Fruit fly (Drosophila melanogaster) whole organism, embryonic: ENCODE results near the gene mRpL46.

Experiments
- Adf1 ChIP-seq: fragments of 200-800 bp; sonication (Bioruptor generic); IDR thresholded peaks from 2 replicates; pipeline ENCODE4 v1.3.6; 2022; ENCODE audit warnings: missing biosample characterization, missing genetic modification characterization
- Atf6 ChIP-seq: fragments of 200-800 bp; sonication (Bioruptor generic); IDR thresholded peaks from 2 replicates; pipeline ENCODE4 v1.3.6; 2022; ENCODE audit warnings: missing biosample characterization, missing genetic modification characterization
- BtbVII ChIP-seq: fragments of 200-800 bp; sonication (Bioruptor generic); optimal IDR thresholded peaks from 3 replicates; lab custom pipeline; 2017; ENCODE audit warnings: missing biosample characterization, mild to moderate bottlenecking, missing genetic modification characterization
- CG10543 ChIP-seq: fragments of 200-800 bp; sonication (Bioruptor generic); optimal IDR thresholded peaks from 3 replicates; lab custom pipeline; 2017; ENCODE audit warnings: missing biosample characterization, mild to moderate bottlenecking, missing genetic modification characterization, moderate library complexity
- CG12155 ChIP-seq: fragments of 200-800 bp; sonication (Bioruptor generic); optimal IDR thresholded peaks from 3 replicates; lab custom pipeline; 2016; ENCODE audit warnings: missing biosample characterization, missing genetic modification characterization
- CG1233 ChIP-seq: fragments of 200-800 bp; sonication (Bioruptor generic); optimal IDR thresholded peaks from 4 replicates; lab custom pipeline; 2018; ENCODE audit warnings: missing biosample characterization, mild to moderate bottlenecking, missing genetic modification characterization
- CG12744 ChIP-seq: fragments of 200-800 bp; sonication (Bioruptor generic); optimal IDR thresholded peaks from 2 replicates; lab custom pipeline; 2016; ENCODE audit warnings: missing biosample characterization, missing genetic modification characterization
- CG15479 ChIP-seq: fragments of 200-800 bp; sonication (Bioruptor generic); optimal IDR thresholded peaks from 3 replicates; lab custom pipeline; 2019; ENCODE audit warnings: missing biosample characterization, mild to moderate bottlenecking, missing genetic modification characterization, moderate library complexity
- CG17361 ChIP-seq: fragments of 200-800 bp; sonication (Bioruptor generic); IDR thresholded peaks from 3 replicates; pipeline ENCODE4 v1.3.6; 2022; ENCODE audit warnings: missing biosample characterization, missing genetic modification characterization
- CG1832 ChIP-seq: fragments of 200-800 bp; sonication (Bioruptor generic); optimal IDR thresholded peaks from 2 replicates; lab custom pipeline; 2017; ENCODE audit warnings: missing biosample characterization, mild to moderate bottlenecking, missing genetic modification characterization, inconsistent platforms
- CG18476 ChIP-seq: fragments of 200-800 bp; sonication (Bioruptor generic); optimal IDR thresholded peaks from 2 replicates; lab custom pipeline; 2016; ENCODE audit warnings: missing biosample characterization, mild to moderate bottlenecking, missing genetic modification characterization
- CG3163 ChIP-seq: fragments of 200-800 bp; sonication (Bioruptor generic); optimal IDR thresholded peaks from 3 replicates; lab custom pipeline; 2016; ENCODE audit warnings: missing biosample characterization, missing genetic modification characterization
- CG3281 ChIP-seq: fragments of 200-800 bp; sonication (Bioruptor generic); optimal IDR thresholded peaks from 3 replicates; lab custom pipeline; 2017; ENCODE audit warnings: missing biosample characterization, mild to moderate bottlenecking, missing genetic modification characterization
- CG3838 ChIP-seq: fragments of 200-800 bp; sonication (Bioruptor generic); optimal IDR thresholded peaks from 3 replicates; lab custom pipeline; 2016; ENCODE audit warnings: missing biosample characterization, missing genetic modification characterization
- CG4328 ChIP-seq: fragments of 200-800 bp; sonication (Bioruptor generic); optimal IDR thresholded peaks from 3 replicates; lab custom pipeline; 2017; ENCODE audit warnings: missing biosample characterization, missing genetic modification reagents, missing genetic modification characterization
- CG6683 ChIP-seq: fragments of 200-800 bp; sonication (Bioruptor generic); optimal IDR thresholded peaks from 2 replicates; lab custom pipeline; 2017; ENCODE audit warnings: missing biosample characterization, mild to moderate bottlenecking, missing genetic modification characterization, missing genetic modification reagents
- CG6791 ChIP-seq: fragments of 200-800 bp; sonication (Bioruptor generic); IDR thresholded peaks from 3 replicates; pipeline ENCODE4 v1.3.6; 2022; ENCODE audit warnings: missing biosample characterization, missing genetic modification characterization; ENCODE audit not compliant: partially characterized antibody
- CG7357 ChIP-seq: fragments of 200-800 bp; sonication (Bioruptor generic); IDR thresholded peaks from 3 replicates; pipeline ENCODE4 v1.3.6; 2022; ENCODE audit warnings: missing biosample characterization, missing genetic modification characterization
- D ChIP-seq, 2 experiments: fragments of 200-800 bp in 1 of 2; fragments of >200 bp in 1 of 2; sonication (Bioruptor generic) in 1 of 2; optimal IDR thresholded peaks; 2 replicates in 1 of 2; 3 replicates in 1 of 2; lab custom pipeline; 2017; ENCODE audit warnings: mild to moderate bottlenecking in 1 of 2, missing biosample characterization in 1 of 2, missing genetic modification characterization in 1 of 2, missing genetic modification reagents in 1 of 2
- Eip74EF ChIP-seq, 2 experiments: fragments of 200-800 bp in 1 of 2; fragments of >200 bp in 1 of 2; sonication (Bioruptor generic) in 1 of 2; optimal IDR thresholded peaks; 2 replicates each; lab custom pipeline; 2017 to 2019; ENCODE audit warnings: missing biosample characterization in 2 of 2, missing genetic modification characterization in 2 of 2, mild to moderate bottlenecking in 1 of 2, moderate library complexity in 1 of 2
- HHEX ChIP-seq: fragments of 200-800 bp; sonication (Bioruptor generic); optimal IDR thresholded peaks from 3 replicates; lab custom pipeline; 2017; ENCODE audit warnings: missing biosample characterization, mild to moderate bottlenecking, missing genetic modification characterization, missing genetic modification reagents
- Hr78 ChIP-seq, 2 experiments: fragments of 200-800 bp in 1 of 2; fragments of >200 bp in 1 of 2; sonication (Bioruptor generic) in 1 of 2; optimal IDR thresholded peaks; 2 replicates each; lab custom pipeline; 2017 to 2019; ENCODE audit warnings: missing biosample characterization in 2 of 2, missing genetic modification characterization in 2 of 2, mild to moderate bottlenecking in 1 of 2, moderate library complexity in 1 of 2
- Lim3 ChIP-seq: fragments of 200-800 bp; sonication (Bioruptor generic); IDR thresholded peaks from 2 replicates; pipeline ENCODE4 v1.3.6; 2022; ENCODE audit warnings: missing biosample characterization, missing genetic modification characterization
- NfI ChIP-seq: fragments of 200-800 bp; sonication (Bioruptor generic); optimal IDR thresholded peaks from 3 replicates; lab custom pipeline; 2018; ENCODE audit warnings: missing biosample characterization, mild to moderate bottlenecking, missing genetic modification characterization, moderate library complexity
- PHDP ChIP-seq: fragments of 200-800 bp; sonication (Bioruptor generic); optimal IDR thresholded peaks from 3 replicates; lab custom pipeline; 2018; ENCODE audit warnings: missing biosample characterization, mild to moderate bottlenecking, missing genetic modification characterization, moderate library complexity
- abd-A ChIP-seq: fragments of 200-800 bp; sonication (Bioruptor generic); optimal IDR thresholded peaks from 3 replicates; lab custom pipeline; 2019; ENCODE audit warnings: missing biosample characterization, mild to moderate bottlenecking, missing genetic modification characterization, moderate library complexity
- ac ChIP-seq: fragments of 200-800 bp; sonication (Bioruptor generic); optimal IDR thresholded peaks from 3 replicates; lab custom pipeline; 2017; ENCODE audit warnings: missing biosample characterization, mild to moderate bottlenecking, missing genetic modification characterization
- aop ChIP-seq: fragments of 200-800 bp; sonication (Bioruptor generic); IDR thresholded peaks from 2 replicates; pipeline ENCODE4 v1.3.6; 2022; ENCODE audit warnings: missing biosample characterization, missing genetic modification characterization
- bab2 ChIP-seq: fragments of 200-800 bp; sonication (Bioruptor generic); optimal IDR thresholded peaks from 2 replicates; lab custom pipeline; 2016; ENCODE audit warnings: missing biosample characterization, missing genetic modification characterization
- cad ChIP-seq: fragments of >200 bp; optimal IDR thresholded peaks from 2 replicates; lab custom pipeline; 2017; ENCODE audit warnings: missing biosample characterization, missing genetic modification characterization
- dm ChIP-seq: fragments of 200-800 bp; sonication (Bioruptor generic); optimal IDR thresholded peaks from 3 replicates; lab custom pipeline; 2016; ENCODE audit warnings: missing biosample characterization, missing genetic modification characterization
- fd64A ChIP-seq: fragments of 200-800 bp; sonication (Bioruptor generic); optimal IDR thresholded peaks from 3 replicates; lab custom pipeline; 2018; ENCODE audit warnings: missing biosample characterization, mild to moderate bottlenecking, missing genetic modification characterization
- gem ChIP-seq: fragments of 200-800 bp; sonication (Bioruptor generic); optimal IDR thresholded peaks from 2 replicates; lab custom pipeline; 2019; ENCODE audit warnings: missing biosample characterization, mild to moderate bottlenecking, missing genetic modification characterization, moderate library complexity
- gro ChIP-seq: fragments of 200-800 bp; sonication (Bioruptor generic); optimal IDR thresholded peaks from 2 replicates; lab custom pipeline; 2016; ENCODE audit warnings: missing biosample characterization, missing genetic modification characterization
- kay ChIP-seq: fragments of 200-800 bp; sonication (Bioruptor generic); optimal IDR thresholded peaks from 2 replicates; lab custom pipeline; 2016; ENCODE audit warnings: missing biosample characterization, missing genetic modification characterization
- kni ChIP-seq: fragments of 200-800 bp; sonication (Bioruptor generic); optimal IDR thresholded peaks from 3 replicates; lab custom pipeline; 2017; ENCODE audit warnings: mild to moderate bottlenecking, missing biosample characterization, missing genetic modification reagents, missing genetic modification characterization
- lilli ChIP-seq: fragments of 200-800 bp; sonication (Bioruptor generic); optimal IDR thresholded peaks from 3 replicates; lab custom pipeline; 2016; ENCODE audit warnings: missing biosample characterization, missing genetic modification characterization
- lov ChIP-seq, 2 experiments: fragments of 200-800 bp in 1 of 2; fragments of >200 bp in 1 of 2; sonication (Bioruptor generic) in 1 of 2; IDR thresholded peaks in 1 of 2; optimal IDR thresholded peaks in 1 of 2; 2 replicates in 1 of 2; 3 replicates in 1 of 2; pipeline versions ENCODE4 v1.3.6 to Lab custom; 2017 to 2022; ENCODE audit warnings: missing biosample characterization in 1 of 2, missing genetic modification characterization in 1 of 2
- pros ChIP-seq: fragments of 200-800 bp; sonication (Bioruptor generic); optimal IDR thresholded peaks from 3 replicates; lab custom pipeline; 2019; ENCODE audit warnings: missing biosample characterization, mild to moderate bottlenecking, missing genetic modification characterization, moderate library complexity
- pzg ChIP-seq: fragments of 200-800 bp; sonication (Bioruptor generic); optimal IDR thresholded peaks from 3 replicates; lab custom pipeline; 2018; ENCODE audit warnings: missing biosample characterization, mild to moderate bottlenecking, missing genetic modification characterization, moderate library complexity
- sc ChIP-seq, 3 experiments: fragments of >200 bp in 2 of 3; fragments of 200-800 bp in 1 of 3; sonication (Bioruptor generic) in 1 of 3; optimal IDR thresholded peaks; 2 replicates in 2 of 3; 3 replicates in 1 of 3; lab custom pipeline; 2017; ENCODE audit warnings: mild to moderate bottlenecking in 1 of 3, missing biosample characterization in 1 of 3, missing genetic modification characterization in 1 of 3, missing genetic modification reagents in 1 of 3
- scrt ChIP-seq: fragments of 200-800 bp; sonication (Bioruptor generic); optimal IDR thresholded peaks from 2 replicates; lab custom pipeline; 2018; ENCODE audit warnings: missing biosample characterization, mild to moderate bottlenecking, missing genetic modification characterization, moderate library complexity
- stwl ChIP-seq: fragments of 200-800 bp; sonication (Bioruptor generic); optimal IDR thresholded peaks from 3 replicates; lab custom pipeline; 2018; ENCODE audit warnings: missing biosample characterization, mild to moderate bottlenecking, missing genetic modification characterization, moderate library complexity
- sug ChIP-seq: fragments of 200-800 bp; optimal IDR thresholded peaks from 2 replicates; lab custom pipeline; 2019; ENCODE audit warnings: missing biosample characterization, mild to moderate bottlenecking, missing genetic modification characterization, moderate library complexity
- usp ChIP-seq: fragments of >200 bp; optimal IDR thresholded peaks from 2 replicates; lab custom pipeline; 2017; ENCODE audit warnings: missing biosample characterization, missing genetic modification characterization
- zf30C ChIP-seq: fragments of 200-800 bp; sonication (Bioruptor generic); optimal IDR thresholded peaks from 3 replicates; lab custom pipeline; 2018; ENCODE audit warnings: missing biosample characterization, mild to moderate bottlenecking, missing genetic modification characterization

Gene mRpL46

DNA sequence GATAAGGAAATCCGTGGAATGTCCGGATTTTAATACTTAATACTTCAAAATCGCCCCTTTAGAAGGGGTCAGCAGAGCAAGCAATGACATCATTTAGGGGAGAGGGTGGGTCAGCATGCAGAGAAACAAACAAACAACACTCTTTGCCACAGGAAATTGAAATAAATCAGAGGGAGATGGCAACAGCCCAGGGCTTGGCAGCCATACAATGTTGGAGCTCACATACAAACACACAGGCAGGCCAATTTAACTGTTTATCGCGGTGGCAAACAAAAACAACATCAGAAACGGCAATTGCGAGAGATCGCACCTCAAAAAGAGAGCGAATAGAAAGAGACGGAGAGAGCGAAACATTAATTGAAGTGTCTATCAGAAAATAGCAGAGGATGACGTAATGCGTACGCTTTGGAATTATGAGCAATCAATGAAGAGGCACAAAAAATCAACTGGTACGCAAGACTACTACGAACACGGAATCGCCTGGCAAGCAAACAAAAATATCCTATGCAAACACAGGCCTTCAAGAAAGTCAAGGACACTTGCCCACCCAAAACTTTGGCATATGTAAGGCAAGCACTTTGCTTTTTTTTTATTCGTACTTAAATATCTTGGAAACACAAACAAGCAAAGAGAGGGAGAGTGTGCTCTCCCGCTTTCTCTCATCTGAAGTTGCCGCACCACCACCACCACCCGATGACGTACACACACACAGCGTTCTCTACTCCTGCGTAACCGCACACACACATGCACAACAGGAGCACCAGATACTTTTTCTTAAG is 17.1 kb downstream of the mRpL46 start (continued):
- TF ChIP-seq scrt (peak; percentile 62), lov (optimal IDR thresholded peaks at IDR 0.05; lab: Kevin White, UChicago) (peak; percentile 71), lov (GFP tag; IDR thresholded peaks at IDR 0.05; lab: Robert Waterston, UW) (peak; percentile 54; the same call in 1 of the 3 replicates), CG12155 (GFP tag; lab: Kevin White, UChicago) (no peak), CG4328 (peak; percentile 20), fd64A (GFP tag; lab: Kevin White, UChicago) (no peak), sug (tag; lab: Kevin White, UChicago) (peak; percentile 86), D (optimal IDR thresholded peaks at IDR 0.05; lab: Kevin White, UChicago) (peak; percentile 17), D (GFP tag; optimal IDR thresholded peaks at IDR 0.05; lab: Kevin White, UChicago) (no peak), CG17361 (GFP tag; lab: Robert Waterston, UW) (no peak), stwl (tag; lab: Kevin White, UChicago) (no peak), CG3838 (GFP tag; lab: Kevin White, UChicago) (peak; percentile 60), CG3163 (GFP tag; lab: Kevin White, UChicago) (peak; percentile 53), abd-A (tag; lab: Kevin White, UChicago) (peak; percentile 98), kni (GFP tag; lab: Kevin White, UChicago) (peak; percentile 64), usp (GFP tag; lab: Kevin White, UChicago) (no peak), dm (GFP tag; lab: Kevin White, UChicago) (no peak), NfI (peak; percentile 45), PHDP (tag; lab: Kevin White, UChicago) (peak; percentile 1), CG7357 (GFP tag; lab: Robert Waterston, UW) (no peak), pros (GFP tag; lab: Kevin White, UChicago) (peak; percentile 67), gro (GFP tag; lab: Kevin White, UChicago) (peak; percentile 40), lilli (GFP tag; lab: Kevin White, UChicago) (peak; percentile 13), Eip74EF (GFP tag; optimal IDR thresholded peaks at IDR 0.05; lab: Kevin White, UChicago) (peak in 1 of 2 experiments; percentile 63), CG18476 (GFP tag; lab: Kevin White, UChicago) (peak; percentile 52), BtbVII (GFP tag; lab: Kevin White, UChicago) (peak; percentile 79), Hr78 (GFP tag; optimal IDR thresholded peaks at IDR 0.05; lab: Kevin White, UChicago) (peak in 1 of 2 experiments; percentile 71), ac (GFP tag; lab: Kevin White, UChicago) (no peak), CG6683 (GFP tag; lab: Kevin White, UChicago) (no peak), pzg (GFP tag; lab: Kevin White, UChicago) (peak; percentile 14), Lim3 (no peak), CG3281 (GFP tag; lab: Kevin White, UChicago) (peak; percentile 57), CG6791 (GFP tag; lab: Robert Waterston, UW) (no peak), CG12744 (GFP tag; lab: Kevin White, UChicago) (no peak), aop (peak; percentile 60; the same call in 1 of the 2 replicates), Adf1 (GFP tag; lab: Robert Waterston, UW) (peak; percentile 64), cad (no peak), bab2 (GFP tag; lab: Kevin White, UChicago) (no peak), Atf6 (peak; percentile 41; the same call in 1 of the 2 replicates), sc (optimal IDR thresholded peaks at IDR 0.05; lab: Kevin White, UChicago) (no peak), sc (GFP tag; optimal IDR thresholded peaks at IDR 0.05; lab: Kevin White, UChicago) (no peak), CG1233 (GFP tag; lab: Kevin White, UChicago) (peak; percentile 38), CG1832 (GFP tag; lab: Kevin White, UChicago) (peak; percentile 63), CG15479 (peak; percentile 91), kay (GFP tag; lab: Kevin White, UChicago) (no peak), HHEX (GFP tag; lab: Kevin White, UChicago) (peak; percentile 27), gem (no peak), CG10543 (GFP tag; lab: Kevin White, UChicago) (peak; percentile 90), zf30C (GFP tag; lab: Kevin White, UChicago) (no peak)
